Worm (Caenorhabditis elegans) whole organism, L4/young adult: ENCODE results near the gene ZK822.9.

Experiments used
- W03F9.2 ChIP-seq: fragments of 150-350 bp; optimal IDR thresholded peaks from 2 replicates; lab custom pipeline; 2014; ENCODE audit warnings: missing biosample characterization, missing genetic modification characterization
- dao-5 ChIP-seq: sonication (generic microtip); optimal IDR thresholded peaks from 2 replicates; lab custom pipeline; 2016; ENCODE audit warnings: missing genotype, missing genetic modification characterization, moderate library complexity, missing compliant biosample characterization
- him-1 ChIP-seq: sonication (generic microtip); optimal IDR thresholded peaks from 2 replicates; lab custom pipeline; 2016; ENCODE audit warnings: missing genotype, missing genetic modification reagents, missing genetic modification characterization, missing compliant biosample characterization

DNA sequence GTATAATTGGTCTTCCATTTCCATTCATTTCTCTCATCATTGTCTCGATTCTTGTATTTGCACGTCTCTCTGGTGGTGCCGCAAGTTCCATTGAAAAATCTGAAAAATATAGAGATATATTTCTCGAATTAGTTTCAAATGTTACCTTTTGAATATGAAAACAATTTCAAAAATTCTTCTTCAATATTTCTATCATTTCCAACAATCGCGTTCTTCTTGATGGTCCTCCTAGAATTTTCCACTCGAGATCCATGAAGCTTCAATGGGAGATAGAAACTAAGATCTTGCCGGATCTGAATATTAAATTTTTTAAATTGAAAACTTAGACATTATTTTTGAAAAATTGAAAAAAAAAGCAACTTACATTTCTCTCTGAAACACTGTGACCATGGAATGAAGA lies 3.3 kb downstream of the ZK822.9 start:
- no peak for TF ChIP-seq him-1 (tag; lab: Kevin White, UChicago)
- no peak for TF ChIP-seq dao-5
- no peak for TF ChIP-seq W03F9.2 (tag; lab: Kevin White, UChicago)
